Comparison of ENCODE assay signal across 1 fruit fly cellular context in the genomic region with DNA sequence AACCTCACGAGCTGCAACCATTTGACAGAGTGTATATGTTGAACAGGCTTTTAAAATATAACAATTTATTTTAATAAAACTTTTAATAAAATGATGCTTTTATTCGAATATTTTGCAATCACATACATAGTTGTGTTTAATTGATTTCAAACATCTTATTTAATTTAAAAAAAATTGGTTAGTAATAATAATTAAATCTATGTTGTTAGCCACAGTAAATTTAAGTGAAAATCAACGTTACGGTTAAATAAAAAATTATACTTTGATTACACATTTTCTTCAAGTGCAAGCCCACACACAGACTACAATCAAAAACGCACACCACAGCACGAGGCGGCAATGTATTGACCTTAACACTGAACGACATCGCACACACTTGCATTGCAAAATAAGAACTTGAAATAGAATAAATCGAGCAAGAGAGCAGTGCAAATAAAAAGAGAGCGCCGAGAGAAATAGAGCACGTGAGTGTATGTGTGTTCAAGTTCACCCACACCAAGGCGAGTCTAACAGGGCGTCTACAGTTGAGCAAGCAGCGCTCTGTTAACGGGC.
TF ChIP-seq lines count a peak whose summit lies in the region.

No protein-coding gene starts in this region.

TF ChIP-seq in whole organism, embryonic, 481 proteins besides CTCF, POLR2A, EP300 and RAD21 (continued from another document and continues in another):
- no peak for TF ChIP-seq ato (GFP tag; IDR thresholded peaks at IDR 0.05; lab: Robert Waterston, UW; ENCODE audit: partially characterized antibody)
- TF ChIP-seq p53 (GFP tag; optimal IDR thresholded peaks at IDR 0.05; lab: Kevin White, UChicago): no peak
- TF ChIP-seq CG6254 (GFP tag; optimal IDR thresholded peaks at IDR 0.05; lab: Kevin White, UChicago): no peak
- TF ChIP-seq HHEX (GFP tag; optimal IDR thresholded peaks at IDR 0.05; lab: Kevin White, UChicago): no peak
- TF ChIP-seq jing (GFP tag; optimal IDR thresholded peaks at IDR 0.05; lab: Kevin White, UChicago): no peak
- TF ChIP-seq H2.0 (GFP tag; IDR thresholded peaks at IDR 0.05; lab: Robert Waterston, UW): no peak
- no peak for TF ChIP-seq ash1 (GFP tag; optimal IDR thresholded peaks at IDR 0.05; lab: Kevin White, UChicago)
- no peak for TF ChIP-seq CG11696 (GFP tag; IDR thresholded peaks at IDR 0.05; lab: Robert Waterston, UW)
- no peak for TF ChIP-seq CG4282 (GFP tag; optimal IDR thresholded peaks at IDR 0.05; lab: Kevin White, UChicago)
- no peak for TF ChIP-seq Neu2 (GFP tag; optimal IDR thresholded peaks at IDR 0.05; lab: Kevin White, UChicago; ENCODE audit: borderline replicate concordance)
- TF ChIP-seq CG3407 (GFP tag; optimal IDR thresholded peaks at IDR 0.05; lab: Kevin White, UChicago): no peak
- TF ChIP-seq fd64A (GFP tag; optimal IDR thresholded peaks at IDR 0.05; lab: Kevin White, UChicago): no peak
- peak; percentile 46 for TF ChIP-seq slbo (GFP tag; IDR thresholded peaks at IDR 0.05; lab: Robert Waterston, UW)
- no peak for TF ChIP-seq Atf3 (GFP tag; optimal IDR thresholded peaks at IDR 0.05; lab: Kevin White, UChicago)
- TF ChIP-seq Max (GFP tag; optimal IDR thresholded peaks at IDR 0.05; lab: Kevin White, UChicago): no peak
- no peak for TF ChIP-seq HmgZ (tag; optimal IDR thresholded peaks at IDR 0.05; lab: Kevin White, UChicago)
- no peak for TF ChIP-seq cas (GFP tag; IDR thresholded peaks at IDR 0.05; lab: Robert Waterston, UW)
- TF ChIP-seq Meics (GFP tag; optimal IDR thresholded peaks at IDR 0.05; lab: Kevin White, UChicago): peak; percentile 40
- TF ChIP-seq pzg (GFP tag; optimal IDR thresholded peaks at IDR 0.05; lab: Kevin White, UChicago): no peak
- no peak for TF ChIP-seq Bteb2 (GFP tag; optimal IDR thresholded peaks at IDR 0.05; lab: Kevin White, UChicago)
- TF ChIP-seq Gsc (GFP tag; IDR thresholded peaks at IDR 0.05; lab: Robert Waterston, UW): no peak
- no peak for TF ChIP-seq abd-A (tag; optimal IDR thresholded peaks at IDR 0.05; lab: Kevin White, UChicago)
- TF ChIP-seq CG13775 (GFP tag; optimal IDR thresholded peaks at IDR 0.05; lab: Kevin White, UChicago): peak; percentile 21
- no peak for TF ChIP-seq H15 (GFP tag; IDR thresholded peaks at IDR 0.05; lab: Robert Waterston, UW)
- TF ChIP-seq CG8478 (optimal IDR thresholded peaks at IDR 0.05; lab: Kevin White, UChicago): no peak
- peak; percentile 56 for TF ChIP-seq CG12391 (tag; optimal IDR thresholded peaks at IDR 0.05; lab: Kevin White, UChicago)
- TF ChIP-seq Hey (tag; optimal IDR thresholded peaks at IDR 0.05; lab: Kevin White, UChicago): no peak
- TF ChIP-seq HmgD (GFP tag; optimal IDR thresholded peaks at IDR 0.05; lab: Kevin White, UChicago): no peak
- TF ChIP-seq chm (GFP tag; IDR thresholded peaks at IDR 0.05; lab: Robert Waterston, UW): no peak
- no peak for TF ChIP-seq btn (GFP tag; optimal IDR thresholded peaks at IDR 0.05; lab: Kevin White, UChicago)
- no peak for TF ChIP-seq ci (GFP tag; IDR thresholded peaks at IDR 0.05; lab: Robert Waterston, UW)
- TF ChIP-seq Fer3 (tag; optimal IDR thresholded peaks at IDR 0.05; lab: Kevin White, UChicago): peak; percentile 11
- no peak for TF ChIP-seq Mes4 (GFP tag; optimal IDR thresholded peaks at IDR 0.05; lab: Kevin White, UChicago)
- no peak for TF ChIP-seq kah (GFP tag; optimal IDR thresholded peaks at IDR 0.05; lab: Kevin White, UChicago)
- peak; percentile 58 for TF ChIP-seq CG18262 (tag; optimal IDR thresholded peaks at IDR 0.05; lab: Kevin White, UChicago)
- TF ChIP-seq ranshi (GFP tag; IDR thresholded peaks at IDR 0.05; lab: Robert Waterston, UW): no peak
- TF ChIP-seq CG15514 (GFP tag; optimal IDR thresholded peaks at IDR 0.05; lab: Kevin White, UChicago): no peak
- TF ChIP-seq CG8765 (GFP tag; IDR thresholded peaks at IDR 0.05; lab: Robert Waterston, UW): no peak
- TF ChIP-seq D19B (GFP tag; optimal IDR thresholded peaks at IDR 0.05; lab: Kevin White, UChicago): no peak
- TF ChIP-seq Atf6 (GFP tag; IDR thresholded peaks at IDR 0.05; lab: Robert Waterston, UW): no peak
- TF ChIP-seq Deaf1 (tag; optimal IDR thresholded peaks at IDR 0.05; lab: Kevin White, UChicago): peak; percentile 34
- no peak for TF ChIP-seq CG1647 (GFP tag; optimal IDR thresholded peaks at IDR 0.05; lab: Kevin White, UChicago)
- peak; percentile 57 for TF ChIP-seq phol (tag; optimal IDR thresholded peaks at IDR 0.05; lab: Kevin White, UChicago)
- TF ChIP-seq Camta (GFP tag; optimal IDR thresholded peaks at IDR 0.05; lab: Kevin White, UChicago): no peak
- no peak for TF ChIP-seq CG17568 (GFP tag; optimal IDR thresholded peaks at IDR 0.05; lab: Kevin White, UChicago)
- no peak for TF ChIP-seq Usf (GFP tag; optimal IDR thresholded peaks at IDR 0.05; lab: Kevin White, UChicago)
- no peak for TF ChIP-seq CG7928 (GFP tag; optimal IDR thresholded peaks at IDR 0.05; lab: Kevin White, UChicago)
- no peak for TF ChIP-seq al (GFP tag; IDR thresholded peaks at IDR 0.05; lab: Robert Waterston, UW)
- no peak for TF ChIP-seq lab (GFP tag; optimal IDR thresholded peaks at IDR 0.05; lab: Kevin White, UChicago)
- no peak for TF ChIP-seq mld (GFP tag; IDR thresholded peaks at IDR 0.05; lab: Robert Waterston, UW; ENCODE audit: partially characterized antibody)
- no peak for TF ChIP-seq CG17359 (tag; optimal IDR thresholded peaks at IDR 0.05; lab: Kevin White, UChicago)
- TF ChIP-seq bsh (GFP tag; optimal IDR thresholded peaks at IDR 0.05; lab: Kevin White, UChicago): peak; percentile 49 to 80
- no peak for TF ChIP-seq CG9437 (GFP tag; optimal IDR thresholded peaks at IDR 0.05; lab: Kevin White, UChicago)
- no peak for TF ChIP-seq CG11398 (GFP tag; optimal IDR thresholded peaks at IDR 0.05; lab: Kevin White, UChicago)
- no peak for TF ChIP-seq CG18476 (GFP tag; optimal IDR thresholded peaks at IDR 0.05; lab: Kevin White, UChicago)
- no peak for TF ChIP-seq CG18764 (GFP tag; optimal IDR thresholded peaks at IDR 0.05; lab: Kevin White, UChicago)
- TF ChIP-seq CG6765 (GFP tag; optimal IDR thresholded peaks at IDR 0.05; lab: Kevin White, UChicago): no peak
- TF ChIP-seq HLHmδ (GFP tag; optimal IDR thresholded peaks at IDR 0.05; lab: Kevin White, UChicago): no peak
- no peak for TF ChIP-seq trh (GFP tag; optimal IDR thresholded peaks at IDR 0.05; lab: Kevin White, UChicago)
- no peak for TF ChIP-seq jigr1 (GFP tag; IDR thresholded peaks at IDR 0.05; lab: Robert Waterston, UW)
- no peak for TF ChIP-seq CG43689 (GFP tag; IDR thresholded peaks at IDR 0.05; lab: Robert Waterston, UW)
- no peak for TF ChIP-seq sim (GFP tag; IDR thresholded peaks at IDR 0.05; lab: Robert Waterston, UW)
- no peak for TF ChIP-seq CG11247 (GFP tag; IDR thresholded peaks at IDR 0.05; lab: Robert Waterston, UW)
- no peak for TF ChIP-seq Scr (GFP tag; IDR thresholded peaks at IDR 0.05; lab: Robert Waterston, UW; ENCODE audit: partially characterized antibody)
- TF ChIP-seq CG30020 (tag; optimal IDR thresholded peaks at IDR 0.05; lab: Kevin White, UChicago): no peak
- no peak for TF ChIP-seq ap (GFP tag; IDR thresholded peaks at IDR 0.05; lab: Robert Waterston, UW)
- TF ChIP-seq YL-1 (GFP tag; optimal IDR thresholded peaks at IDR 0.05; lab: Kevin White, UChicago): no peak
- peak; percentile 24 for TF ChIP-seq stwl (tag; optimal IDR thresholded peaks at IDR 0.05; lab: Kevin White, UChicago)
- TF ChIP-seq Doc3 (GFP tag; IDR thresholded peaks at IDR 0.05; lab: Robert Waterston, UW; ENCODE audit: partially characterized antibody): no peak
- TF ChIP-seq nau (GFP tag; optimal IDR thresholded peaks at IDR 0.05; lab: Kevin White, UChicago): no peak
- TF ChIP-seq CG15601 (tag; optimal IDR thresholded peaks at IDR 0.05; lab: Kevin White, UChicago): peak; percentile 17
- TF ChIP-seq CG16863 (GFP tag; optimal IDR thresholded peaks at IDR 0.05; lab: Kevin White, UChicago): no peak
- TF ChIP-seq CG17802 (tag; optimal IDR thresholded peaks at IDR 0.05; lab: Kevin White, UChicago): no peak
- TF ChIP-seq tup (GFP tag; optimal IDR thresholded peaks at IDR 0.05; lab: Kevin White, UChicago): no peak
- no peak for TF ChIP-seq crc (GFP tag; optimal IDR thresholded peaks at IDR 0.05; lab: Kevin White, UChicago)
- TF ChIP-seq sisA (GFP tag; IDR thresholded peaks at IDR 0.05; lab: Robert Waterston, UW): no peak
- TF ChIP-seq lilli (GFP tag; optimal IDR thresholded peaks at IDR 0.05; lab: Kevin White, UChicago): no peak
- TF ChIP-seq E2f1 (GFP tag; IDR thresholded peaks at IDR 0.05; lab: Robert Waterston, UW): no peak
- no peak for TF ChIP-seq tx (GFP tag; optimal IDR thresholded peaks at IDR 0.05; lab: Kevin White, UChicago)
- TF ChIP-seq CG2199 (GFP tag; IDR thresholded peaks at IDR 0.05; lab: Robert Waterston, UW): no peak
- no peak for TF ChIP-seq CG11560 (tag; IDR thresholded peaks at IDR 0.05; lab: Robert Waterston, UW)
- TF ChIP-seq Elba2 (GFP tag; optimal IDR thresholded peaks at IDR 0.05; lab: Kevin White, UChicago): no peak
- TF ChIP-seq ara (GFP tag; IDR thresholded peaks at IDR 0.05; lab: Robert Waterston, UW): no peak
- TF ChIP-seq cad (GFP tag; optimal IDR thresholded peaks at IDR 0.05; lab: Kevin White, UChicago): no peak
- TF ChIP-seq CG17361 (GFP tag; IDR thresholded peaks at IDR 0.05; lab: Robert Waterston, UW): peak; percentile 62; the same call in 2 of the 3 replicates
- no peak for TF ChIP-seq CG15073 (GFP tag; optimal IDR thresholded peaks at IDR 0.05; lab: Kevin White, UChicago)
- peak; percentile 5 for TF ChIP-seq Hr3 (GFP tag; optimal IDR thresholded peaks at IDR 0.05; lab: Kevin White, UChicago)
- TF ChIP-seq mirr (GFP tag; optimal IDR thresholded peaks at IDR 0.05; lab: Kevin White, UChicago): no peak
- TF ChIP-seq CG9727 (GFP tag; optimal IDR thresholded peaks at IDR 0.05; lab: Kevin White, UChicago): peak; percentile 40
- TF ChIP-seq CG5953 (GFP tag; IDR thresholded peaks at IDR 0.05; lab: Robert Waterston, UW): no peak
- no peak for TF ChIP-seq CG34376 (GFP tag; optimal IDR thresholded peaks at IDR 0.05; lab: Kevin White, UChicago)
- TF ChIP-seq kay (GFP tag; optimal IDR thresholded peaks at IDR 0.05; lab: Kevin White, UChicago): no peak
- TF ChIP-seq Hr78 (GFP tag; optimal IDR thresholded peaks at IDR 0.05; lab: Kevin White, UChicago): peak in 1 of 2 experiments; percentile 4
- no peak for TF ChIP-seq Chrac-16 (GFP tag; optimal IDR thresholded peaks at IDR 0.05; lab: Kevin White, UChicago)
- TF ChIP-seq CG10654 (GFP tag; optimal IDR thresholded peaks at IDR 0.05; lab: Kevin White, UChicago): no peak
- no peak for TF ChIP-seq CG3726 (GFP tag; IDR thresholded peaks at IDR 0.05; lab: Robert Waterston, UW)
- TF ChIP-seq CG12236 (GFP tag; optimal IDR thresholded peaks at IDR 0.05; lab: Kevin White, UChicago): no peak
- TF ChIP-seq dati (GFP tag; IDR thresholded peaks at IDR 0.05; lab: Robert Waterston, UW): no peak
- TF ChIP-seq sna (GFP tag; IDR thresholded peaks at IDR 0.05; lab: Robert Waterston, UW; ENCODE audit: partially characterized antibody): no peak
- no peak for TF ChIP-seq E2f2 (GFP tag; IDR thresholded peaks at IDR 0.05; lab: Robert Waterston, UW)
- TF ChIP-seq Myb (GFP tag; optimal IDR thresholded peaks at IDR 0.05; lab: Kevin White, UChicago): no peak
- no peak for TF ChIP-seq CG10959 (GFP tag; IDR thresholded peaks at IDR 0.05; lab: Robert Waterston, UW)
- no peak for TF ChIP-seq gt (GFP tag; IDR thresholded peaks at IDR 0.05; lab: Robert Waterston, UW)
- no peak for TF ChIP-seq PHDP (tag; optimal IDR thresholded peaks at IDR 0.05; lab: Kevin White, UChicago)
- no peak for TF ChIP-seq toy (GFP tag; IDR thresholded peaks at IDR 0.05; lab: Robert Waterston, UW)
- TF ChIP-seq pnt (GFP tag; optimal IDR thresholded peaks at IDR 0.05; lab: Kevin White, UChicago): no peak
- no peak for TF ChIP-seq CG2116 (GFP tag; optimal IDR thresholded peaks at IDR 0.05; lab: Kevin White, UChicago)
- no peak for TF ChIP-seq CG9817 (tag; optimal IDR thresholded peaks at IDR 0.05; lab: Kevin White, UChicago)
- TF ChIP-seq Dip3 (GFP tag; optimal IDR thresholded peaks at IDR 0.05; lab: Kevin White, UChicago): no peak
- no peak for TF ChIP-seq esg (GFP tag; conservative IDR thresholded peaks at IDR 0.05; lab: Robert Waterston, UW)
- no peak for TF ChIP-seq trem (tag; optimal IDR thresholded peaks at IDR 0.05; lab: Kevin White, UChicago)
- TF ChIP-seq CG13296 (GFP tag; optimal IDR thresholded peaks at IDR 0.05; lab: Kevin White, UChicago): no peak
- TF ChIP-seq CG15269 (tag; optimal IDR thresholded peaks at IDR 0.05; lab: Kevin White, UChicago): peak; percentile 47
- TF ChIP-seq CG12071 (GFP tag; optimal IDR thresholded peaks at IDR 0.05; lab: Kevin White, UChicago): no peak
- TF ChIP-seq CG3281 (GFP tag; optimal IDR thresholded peaks at IDR 0.05; lab: Kevin White, UChicago): no peak
- no peak for TF ChIP-seq exex (tag; optimal IDR thresholded peaks at IDR 0.05; lab: Kevin White, UChicago)
- TF ChIP-seq Xbp1 (GFP tag; optimal IDR thresholded peaks at IDR 0.05; lab: Kevin White, UChicago): peak; percentile 9
- no peak for TF ChIP-seq disco-r (GFP tag; optimal IDR thresholded peaks at IDR 0.05; lab: Kevin White, UChicago)
- TF ChIP-seq prd (optimal IDR thresholded peaks at IDR 0.05; lab: Kevin White, UChicago): no peak
- TF ChIP-seq prd (GFP tag; IDR thresholded peaks at IDR 0.05; lab: Robert Waterston, UW): no peak; the same call in 2 of the 3 replicates
- TF ChIP-seq CG12942 (GFP tag; optimal IDR thresholded peaks at IDR 0.05; lab: Kevin White, UChicago): no peak
- TF ChIP-seq Ssrp (tag; optimal IDR thresholded peaks at IDR 0.05; lab: Kevin White, UChicago): no peak
- TF ChIP-seq CG4617 (GFP tag; optimal IDR thresholded peaks at IDR 0.05; lab: Kevin White, UChicago; ENCODE audit: borderline replicate concordance): no peak
- no peak for TF ChIP-seq CG2129 (GFP tag; IDR thresholded peaks at IDR 0.05; lab: Robert Waterston, UW; ENCODE audit: partially characterized antibody)
- TF ChIP-seq CG8944 (GFP tag; optimal IDR thresholded peaks at IDR 0.05; lab: Kevin White, UChicago): no peak
- TF ChIP-seq zf30C (GFP tag; optimal IDR thresholded peaks at IDR 0.05; lab: Kevin White, UChicago): peak; percentile 26
- no peak for TF ChIP-seq Pdp1 (GFP tag; optimal IDR thresholded peaks at IDR 0.05; lab: Kevin White, UChicago)
- no peak for TF ChIP-seq CG7987 (GFP tag; optimal IDR thresholded peaks at IDR 0.05; lab: Kevin White, UChicago)
- no peak; the same call in 1 of the 2 replicates for TF ChIP-seq Rfx (GFP tag; IDR thresholded peaks at IDR 0.05; lab: Robert Waterston, UW)
- peak; percentile 41 for TF ChIP-seq CG14710 (tag; optimal IDR thresholded peaks at IDR 0.05; lab: Kevin White, UChicago)
- TF ChIP-seq slp2 (GFP tag; optimal IDR thresholded peaks at IDR 0.05; lab: Kevin White, UChicago): no peak
- no peak for TF ChIP-seq CG16813 (GFP tag; IDR thresholded peaks at IDR 0.05; lab: Robert Waterston, UW; ENCODE audit: partially characterized antibody)
